Fruit fly (Drosophila melanogaster) whole organism, embryonic: Measurements from ENCODE around the gene chb.

ENCODE experiments used
- Abd-B ChIP-seq: fragments of 200-800 bp; sonication (Bioruptor generic); optimal IDR thresholded peaks from 2 replicates; lab custom pipeline; 2018; ENCODE audit warnings: missing biosample characterization, mild to moderate bottlenecking, missing genetic modification characterization, moderate library complexity
- Bgb ChIP-seq: fragments of 200-800 bp; sonication (Bioruptor generic); IDR thresholded peaks from 2 replicates; pipeline ENCODE4 v1.3.6; 2022; ENCODE audit warnings: missing biosample characterization, missing genetic modification characterization; ENCODE audit not compliant: partially characterized antibody
- CG12769 ChIP-seq: fragments of 200-800 bp; sonication (Bioruptor generic); optimal IDR thresholded peaks from 2 replicates; lab custom pipeline; 2019; ENCODE audit warnings: missing biosample characterization, mild to moderate bottlenecking, missing genetic modification characterization, moderate library complexity
- CG13287 ChIP-seq: fragments of 200-800 bp; sonication (Bioruptor generic); IDR thresholded peaks from 2 replicates; pipeline ENCODE4 v1.3.6; 2022; ENCODE audit warnings: missing biosample characterization, missing genetic modification characterization; ENCODE audit not compliant: partially characterized antibody
- CG14860 ChIP-seq: fragments of 200-800 bp; sonication (Bioruptor generic); IDR thresholded peaks from 3 replicates; pipeline ENCODE4 v1.3.6; 2022; ENCODE audit warnings: missing biosample characterization, missing genetic modification characterization; ENCODE audit not compliant: partially characterized antibody
- CG15514 ChIP-seq: fragments of 200-800 bp; sonication (Bioruptor generic); optimal IDR thresholded peaks from 3 replicates; lab custom pipeline; 2017; ENCODE audit warnings: missing biosample characterization, missing genetic modification characterization, mild to moderate bottlenecking, moderate library complexity, missing genetic modification reagents
- CG16813 ChIP-seq: fragments of 200-800 bp; sonication (Bioruptor generic); IDR thresholded peaks from 3 replicates; pipeline ENCODE4 v1.3.6; 2022; ENCODE audit warnings: missing biosample characterization, missing genetic modification characterization; ENCODE audit not compliant: partially characterized antibody
- CG17186 ChIP-seq: fragments of 200-800 bp; sonication (Bioruptor generic); optimal IDR thresholded peaks from 3 replicates; lab custom pipeline; 2017; ENCODE audit warnings: missing biosample characterization, missing genetic modification reagents, missing genetic modification characterization
- CG17385 ChIP-seq: fragments of 200-800 bp; sonication (Bioruptor generic); optimal IDR thresholded peaks from 3 replicates; lab custom pipeline; 2018; ENCODE audit warnings: missing biosample characterization, mild to moderate bottlenecking, missing genetic modification characterization
- CG17829 ChIP-seq: fragments of 200-800 bp; optimal IDR thresholded peaks from 2 replicates; lab custom pipeline; 2019; ENCODE audit warnings: missing biosample characterization, mild to moderate bottlenecking, missing genetic modification characterization, moderate library complexity
- CG2129 ChIP-seq: fragments of 200-800 bp; sonication (Bioruptor generic); IDR thresholded peaks from 2 replicates; pipeline ENCODE4 v1.3.6; 2022; ENCODE audit warnings: missing biosample characterization, missing genetic modification characterization; ENCODE audit not compliant: partially characterized antibody
- CG4707 ChIP-seq: fragments of 200-800 bp; sonication (Bioruptor generic); optimal IDR thresholded peaks from 2 replicates; lab custom pipeline; 2018; ENCODE audit warnings: missing biosample characterization, mild to moderate bottlenecking, missing genetic modification characterization, moderate library complexity
- CG7271 ChIP-seq: fragments of 200-800 bp; sonication (Bioruptor generic); optimal IDR thresholded peaks from 2 replicates; lab custom pipeline; 2018; ENCODE audit warnings: missing biosample characterization, mild to moderate bottlenecking, missing genetic modification characterization, moderate library complexity
- CG7987 ChIP-seq: fragments of 200-800 bp; sonication (Bioruptor generic); optimal IDR thresholded peaks from 2 replicates; lab custom pipeline; 2018; ENCODE audit warnings: missing biosample characterization, mild to moderate bottlenecking, missing genetic modification characterization, moderate library complexity
- CG9727 ChIP-seq: fragments of 200-800 bp; sonication (Bioruptor generic); optimal IDR thresholded peaks from 3 replicates; lab custom pipeline; 2017; ENCODE audit warnings: missing biosample characterization, mild to moderate bottlenecking, missing genetic modification characterization
- CoRest ChIP-seq: fragments of 200-800 bp; sonication (Bioruptor generic); optimal IDR thresholded peaks from 3 replicates; lab custom pipeline; 2018; ENCODE audit warnings: missing biosample characterization, mild to moderate bottlenecking, missing genetic modification characterization, moderate library complexity
- Dbx ChIP-seq: fragments of 200-800 bp; sonication (Bioruptor generic); IDR thresholded peaks from 3 replicates; pipeline ENCODE4 v1.3.6; 2022; ENCODE audit warnings: missing biosample characterization, missing genetic modification characterization
- HmgD ChIP-seq: fragments of 200-800 bp; sonication (Bioruptor generic); optimal IDR thresholded peaks from 3 replicates; lab custom pipeline; 2016; ENCODE audit warnings: missing biosample characterization, missing genetic modification characterization
- HmgZ ChIP-seq: fragments of 200-800 bp; sonication (Bioruptor generic); optimal IDR thresholded peaks from 2 replicates; lab custom pipeline; 2018; ENCODE audit warnings: missing biosample characterization, mild to moderate bottlenecking, missing genetic modification characterization
- Hmr ChIP-seq: fragments of 200-800 bp; sonication (Bioruptor generic); optimal IDR thresholded peaks from 3 replicates; lab custom pipeline; 2017; ENCODE audit warnings: mild to moderate bottlenecking, missing biosample characterization, missing genetic modification reagents, missing genetic modification characterization
- Lhr ChIP-seq: fragments of 200-800 bp; sonication (Bioruptor generic); optimal IDR thresholded peaks from 3 replicates; lab custom pipeline; 2017; ENCODE audit warnings: mild to moderate bottlenecking, missing biosample characterization, missing genetic modification reagents, missing genetic modification characterization
- MESR4 ChIP-seq: fragments of 200-800 bp; sonication (Bioruptor generic); optimal IDR thresholded peaks from 2 replicates; lab custom pipeline; 2018; ENCODE audit warnings: missing biosample characterization, mild to moderate bottlenecking, missing genetic modification characterization, moderate library complexity
- Med ChIP-seq: fragments of 200-800 bp; sonication (Bioruptor generic); peaks from one replicate; lab custom pipeline; 2016; ENCODE audit warnings: missing biosample characterization, missing genetic modification characterization, mild to moderate bottlenecking, inconsistent platforms, moderate library complexity
- YL-1 ChIP-seq: fragments of 200-800 bp; sonication (Bioruptor generic); optimal IDR thresholded peaks from 3 replicates; lab custom pipeline; 2017; ENCODE audit warnings: missing biosample characterization, mild to moderate bottlenecking, missing genetic modification characterization
- bbx ChIP-seq: fragments of 200-800 bp; sonication (Bioruptor generic); IDR thresholded peaks from 2 replicates; pipeline ENCODE4 v1.3.6; 2022; ENCODE audit warnings: missing biosample characterization, missing genetic modification characterization; ENCODE audit not compliant: partially characterized antibody
- cg ChIP-seq: fragments of 200-800 bp; sonication (Bioruptor generic); optimal IDR thresholded peaks from 3 replicates; lab custom pipeline; 2019; ENCODE audit warnings: missing biosample characterization, mild to moderate bottlenecking, missing genetic modification characterization, moderate library complexity
- dpn ChIP-seq, 2 experiments: fragments of 200-800 bp; sonication (Bioruptor generic); optimal IDR thresholded peaks; 3 replicates each; lab custom pipeline; 2016; ENCODE audit warnings: missing biosample characterization in 2 of 2, missing genetic modification characterization in 2 of 2
- exex ChIP-seq: fragments of 200-800 bp; sonication (Bioruptor generic); optimal IDR thresholded peaks from 4 replicates; lab custom pipeline; 2018; ENCODE audit warnings: missing biosample characterization, mild to moderate bottlenecking, missing genetic modification characterization, moderate library complexity
- hb ChIP-seq: fragments of 200-800 bp; sonication (Bioruptor generic); IDR thresholded peaks from 3 replicates; pipeline ENCODE4 v1.3.6; 2022; ENCODE audit warnings: missing biosample characterization, missing genetic modification characterization; ENCODE audit not compliant: partially characterized antibody
- hbn ChIP-seq: fragments of 200-800 bp; sonication (Bioruptor generic); IDR thresholded peaks from 2 replicates; pipeline ENCODE4 v1.3.6; 2022; ENCODE audit warnings: missing biosample characterization, missing genetic modification characterization; ENCODE audit not compliant: partially characterized antibody
- hkb ChIP-seq, 2 experiments: fragments of 200-800 bp in 1 of 2; fragments of >200 bp in 1 of 2; sonication (Bioruptor generic) in 1 of 2; IDR thresholded peaks in 1 of 2; optimal IDR thresholded peaks in 1 of 2; 2 replicates each; pipeline versions ENCODE4 v1.3.6 to Lab custom; 2017 to 2022; ENCODE audit warnings: missing biosample characterization in 1 of 2, missing genetic modification characterization in 1 of 2
- lilli ChIP-seq: fragments of 200-800 bp; sonication (Bioruptor generic); optimal IDR thresholded peaks from 3 replicates; lab custom pipeline; 2016; ENCODE audit warnings: missing biosample characterization, missing genetic modification characterization
- lmd ChIP-seq: fragments of 200-800 bp; sonication (Bioruptor generic); IDR thresholded peaks from 2 replicates; pipeline ENCODE4 v1.3.6; 2022; ENCODE audit warnings: missing biosample characterization, missing genetic modification characterization
- mld ChIP-seq: fragments of 200-800 bp; sonication (Bioruptor generic); IDR thresholded peaks from 3 replicates; pipeline ENCODE4 v1.3.6; 2022; ENCODE audit warnings: missing biosample characterization, missing genetic modification characterization; ENCODE audit not compliant: partially characterized antibody
- nerfin-2 ChIP-seq: fragments of 200-800 bp; sonication (Bioruptor generic); IDR thresholded peaks from 2 replicates; pipeline ENCODE4 v1.3.6; 2022; ENCODE audit warnings: missing biosample characterization, missing genetic modification characterization; ENCODE audit not compliant: partially characterized antibody
- nmo ChIP-seq: fragments of 200-800 bp; sonication (Bioruptor generic); optimal IDR thresholded peaks from 2 replicates; lab custom pipeline; 2018; ENCODE audit warnings: missing biosample characterization, mild to moderate bottlenecking, missing genetic modification characterization, moderate library complexity
- onecut ChIP-seq: fragments of 200-800 bp; sonication (Bioruptor generic); IDR thresholded peaks from 2 replicates; pipeline ENCODE4 v1.3.6; 2022; ENCODE audit warnings: missing biosample characterization, missing genetic modification characterization
- p53 ChIP-seq: fragments of 200-800 bp; sonication (Bioruptor generic); optimal IDR thresholded peaks from 2 replicates; lab custom pipeline; 2016; ENCODE audit warnings: missing biosample characterization, missing genetic modification characterization
- pb ChIP-seq: fragments of 200-800 bp; sonication (Bioruptor generic); optimal IDR thresholded peaks from 3 replicates; lab custom pipeline; 2016; ENCODE audit warnings: missing biosample characterization, missing genetic modification characterization
- sd ChIP-seq: fragments of 200-800 bp; sonication (Bioruptor generic); optimal IDR thresholded peaks from 3 replicates; lab custom pipeline; 2018; ENCODE audit warnings: missing biosample characterization, mild to moderate bottlenecking, missing genetic modification characterization, moderate library complexity
- shn ChIP-seq: fragments of 200-800 bp; sonication (Bioruptor generic); optimal IDR thresholded peaks from 3 replicates; lab custom pipeline; 2016; ENCODE audit warnings: missing biosample characterization, missing genetic modification characterization
- slp2 ChIP-seq: fragments of 200-800 bp; sonication (Bioruptor generic); optimal IDR thresholded peaks from 2 replicates; lab custom pipeline; 2016; ENCODE audit warnings: missing biosample characterization, missing genetic modification characterization
- sr ChIP-seq: fragments of 200-800 bp; sonication (Bioruptor generic); IDR thresholded peaks from 3 replicates; pipeline ENCODE4 v1.3.6; 2022; ENCODE audit warnings: missing biosample characterization, missing genetic modification characterization
- trem ChIP-seq: fragments of 200-800 bp; optimal IDR thresholded peaks from 3 replicates; lab custom pipeline; 2019; ENCODE audit warnings: missing biosample characterization, mild to moderate bottlenecking, missing genetic modification characterization, moderate library complexity
- unc-4 ChIP-seq: fragments of 200-800 bp; sonication (Bioruptor generic); IDR thresholded peaks from 2 replicates; pipeline ENCODE4 v1.3.6; 2022; ENCODE audit warnings: missing biosample characterization, missing genetic modification characterization; ENCODE audit not compliant: partially characterized antibody
- usp ChIP-seq: fragments of >200 bp; optimal IDR thresholded peaks from 2 replicates; lab custom pipeline; 2017; ENCODE audit warnings: missing biosample characterization, missing genetic modification characterization
- vvl ChIP-seq: fragments of 200-800 bp; sonication (Bioruptor generic); IDR thresholded peaks from 2 replicates; pipeline ENCODE4 v1.3.6; 2022; ENCODE audit warnings: missing biosample characterization, missing genetic modification characterization

Gene chb

DNA sequence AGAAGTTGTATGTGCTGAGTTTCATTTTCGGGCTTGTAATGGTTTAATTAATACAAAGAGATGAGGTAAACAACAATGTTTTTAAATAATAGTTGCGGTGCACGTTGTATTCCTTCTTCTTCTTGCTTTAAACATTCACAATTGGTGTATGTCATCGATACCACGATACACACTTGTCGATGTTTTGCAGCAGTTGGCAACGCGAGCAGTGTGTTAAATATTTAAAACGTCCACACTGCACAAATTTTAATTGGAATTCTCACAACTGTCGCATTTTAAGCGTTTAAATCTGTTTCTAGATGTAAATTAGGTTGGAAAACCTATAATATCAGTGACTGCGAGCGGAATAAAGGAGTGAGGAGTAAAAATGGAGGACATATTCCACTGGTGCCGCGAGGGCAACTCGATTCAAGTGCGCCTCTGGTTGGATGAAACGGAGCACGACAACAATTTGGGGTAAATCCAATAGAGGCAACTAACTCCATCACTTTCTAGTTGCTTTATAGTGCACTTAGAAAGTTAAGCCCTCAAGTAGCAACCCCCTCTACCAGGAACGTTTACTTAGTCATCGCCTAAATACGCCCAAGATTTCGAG is 44.1 kb downstream of the chb start, which contains the start of the genes Trmt112 and Ilk:
Gene Trmt112, minus strand, starts transcription at position 143 of the 595 bp plus-strand sequence.
Gene Ilk, plus strand, starts transcription at position 205 of the 595 bp plus-strand sequence.
- peak; percentile 73 for TF ChIP-seq hbn
- TF ChIP-seq CG9727 (GFP tag; lab: Kevin White, UChicago), result no peak
- peak; percentile 78 for TF ChIP-seq unc-4
- peak; percentile 14 for TF ChIP-seq exex (tag; lab: Kevin White, UChicago)
- TF ChIP-seq CG17186 (GFP tag; lab: Kevin White, UChicago), result peak; percentile 46
- TF ChIP-seq shn (GFP tag; lab: Kevin White, UChicago), result peak; percentile 9
- TF ChIP-seq HmgD (GFP tag; lab: Kevin White, UChicago), result peak; percentile 10
- no peak for TF ChIP-seq lmd (GFP tag; lab: Robert Waterston, UW)
- TF ChIP-seq CG14860 (GFP tag; lab: Robert Waterston, UW), result peak; percentile 63
- peak; percentile 7 for TF ChIP-seq lilli (GFP tag; lab: Kevin White, UChicago)
- no peak for TF ChIP-seq usp
- TF ChIP-seq YL-1 (GFP tag; lab: Kevin White, UChicago), result peak; percentile 91
- peak; percentile 94 for TF ChIP-seq MESR4 (GFP tag; lab: Kevin White, UChicago)
- peak; percentile 46 for TF ChIP-seq Lhr
- TF ChIP-seq CG4707 (GFP tag; lab: Kevin White, UChicago), result no peak
- TF ChIP-seq CG17829, result peak; percentile 32
- TF ChIP-seq Bgb (GFP tag; lab: Robert Waterston, UW), result peak; percentile 89
- TF ChIP-seq cg (GFP tag; lab: Kevin White, UChicago), result peak; percentile 19
- TF ChIP-seq HmgZ (tag; lab: Kevin White, UChicago), result peak; percentile 82
- peak; percentile 54; the same call in 1 of the 2 replicates for TF ChIP-seq vvl
- 0 out of 3 replicates have a peak, but pooled peaks have one; percentile 12 for TF ChIP-seq Dbx (GFP tag; lab: Robert Waterston, UW)
- TF ChIP-seq Hmr, result no peak
- TF ChIP-seq CG7271 (tag; lab: Kevin White, UChicago), result no peak
- peak; percentile 83 for TF ChIP-seq bbx
- no peak for TF ChIP-seq slp2 (GFP tag; lab: Kevin White, UChicago)
- TF ChIP-seq nerfin-2 (GFP tag; lab: Robert Waterston, UW), result peak; percentile 67
- peak; percentile 60 for TF ChIP-seq nmo
- peak; percentile 44 for TF ChIP-seq CG7987 (GFP tag; lab: Kevin White, UChicago)
- TF ChIP-seq mld, result peak; percentile 16; the same call in 1 of the 3 replicates
- TF ChIP-seq Med, result peak; percentile 87
- peak in 1 of 2 experiments; percentile 21 for TF ChIP-seq dpn (GFP tag; optimal IDR thresholded peaks at IDR 0.05; lab: Kevin White, UChicago)
- peak; percentile 25 for TF ChIP-seq CG12769 (tag; lab: Kevin White, UChicago)
- TF ChIP-seq Abd-B (GFP tag; lab: Kevin White, UChicago), result peak; percentile 79
- peak; percentile 58 for TF ChIP-seq CG15514 (GFP tag; lab: Kevin White, UChicago)
- TF ChIP-seq CG2129 (GFP tag; lab: Robert Waterston, UW), result peak; percentile 33; the same call in 1 of the 2 replicates
- TF ChIP-seq CG17385 (GFP tag; lab: Kevin White, UChicago), result peak; percentile 98
- TF ChIP-seq sr (GFP tag; lab: Robert Waterston, UW), result no peak
- peak; percentile 84 for TF ChIP-seq CG16813 (GFP tag; lab: Robert Waterston, UW)
- peak; percentile 15 for TF ChIP-seq p53 (GFP tag; lab: Kevin White, UChicago)
- TF ChIP-seq hb (GFP tag; lab: Robert Waterston, UW), result peak; percentile 80
- peak; percentile 9 for TF ChIP-seq CoRest (tag; lab: Kevin White, UChicago)
- TF ChIP-seq onecut (GFP tag; lab: Robert Waterston, UW), result peak; percentile 78; the same call in 1 of the 2 replicates
- TF ChIP-seq sd, result peak; percentile 77
- peak; percentile 84 for TF ChIP-seq CG13287 (GFP tag; lab: Robert Waterston, UW)
- TF ChIP-seq pb (GFP tag; lab: Kevin White, UChicago), result no peak
- peak; percentile 37 for TF ChIP-seq trem (tag; lab: Kevin White, UChicago)
- TF ChIP-seq hkb (optimal IDR thresholded peaks at IDR 0.05; lab: Kevin White, UChicago), result peak; percentile 53
- TF ChIP-seq hkb (GFP tag; IDR thresholded peaks at IDR 0.05; lab: Robert Waterston, UW), result no peak
